Worm (Caenorhabditis elegans): ENCODE measurements around the gene gdi-1.

Gene gdi-1

DNA sequence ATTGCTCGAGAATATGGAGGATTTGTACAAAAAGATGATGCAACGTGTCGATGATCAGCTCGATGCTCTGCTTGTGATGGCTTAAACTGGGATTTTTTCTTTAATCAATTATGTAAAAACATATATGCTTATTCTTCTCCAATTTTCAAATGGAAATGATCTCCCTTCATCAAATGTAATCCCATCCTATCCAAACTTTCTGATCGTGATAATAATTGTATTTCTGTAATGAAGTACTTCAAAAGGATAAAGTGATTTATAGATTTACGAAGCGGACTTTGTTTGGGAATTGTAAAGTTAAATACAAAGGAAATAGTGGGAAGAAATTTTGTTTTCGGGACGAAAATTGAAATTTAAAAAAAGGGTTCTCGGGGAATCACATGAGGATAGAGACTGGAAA is 2.1 kb downstream of the gdi-1 start (continued):
- no peak for TF ChIP-seq B0019.2 (GFP tag; conservative IDR thresholded peaks at IDR 0.05)
- no peak for TF ChIP-seq ceh-79 (tag; optimal IDR thresholded peaks at IDR 0.05)
- no peak for TF ChIP-seq ztf-28 (GFP tag; IDR thresholded peaks at IDR 0.05)
- TF ChIP-seq ccch-3 (GFP tag; optimal IDR thresholded peaks at IDR 0.05): no peak
- TF ChIP-seq F55B11.4 (tag; optimal IDR thresholded peaks at IDR 0.05; ENCODE audit: borderline replicate concordance, insufficient read depth): no peak
- no peak for TF ChIP-seq nfya-2 (GFP tag; IDR thresholded peaks at IDR 0.05)
- peak; percentile 1 for TF ChIP-seq ZK185.1 (tag; optimal IDR thresholded peaks at IDR 0.05; ENCODE audit: poor library complexity, severe bottlenecking)
- TF ChIP-seq F10E7.11 (tag; optimal IDR thresholded peaks at IDR 0.05): no peak
- TF ChIP-seq mel-28 (tag; optimal IDR thresholded peaks at IDR 0.05; ENCODE audit: borderline replicate concordance): no peak
- TF ChIP-seq die-1 (tag; optimal IDR thresholded peaks at IDR 0.05): peak; percentile 35
- TF ChIP-seq hsf-1 (GFP tag; IDR thresholded peaks at IDR 0.05): no peak
- no peak for TF ChIP-seq dpff-1 (tag; optimal IDR thresholded peaks at IDR 0.05)
- no peak for TF ChIP-seq T07F8.4 (tag; optimal IDR thresholded peaks at IDR 0.05)
- no peak for TF ChIP-seq nhr-90 (tag; optimal IDR thresholded peaks at IDR 0.05)
- TF ChIP-seq nhr-27 (tag; optimal IDR thresholded peaks at IDR 0.05): no peak
- TF ChIP-seq bed-2 (GFP tag; IDR thresholded peaks at IDR 0.05): no peak
- TF ChIP-seq F57A8.1 (GFP tag; optimal IDR thresholded peaks at IDR 0.05): no peak
- no peak for TF ChIP-seq sdz-38 (tag; optimal IDR thresholded peaks at IDR 0.05)
- no peak for TF ChIP-seq B0035.1 (tag; optimal IDR thresholded peaks at IDR 0.05)
- TF ChIP-seq hrde-1 (tag; optimal IDR thresholded peaks at IDR 0.05; ENCODE audit: borderline replicate concordance): peak; percentile 48
- no peak for TF ChIP-seq xnd-1 (tag; optimal IDR thresholded peaks at IDR 0.05)
- no peak for TF ChIP-seq F49E8.2 (tag; optimal IDR thresholded peaks at IDR 0.05; ENCODE audit: insufficient read depth)
- peak in 1 of 3 experiments; percentile 62 for TF ChIP-seq lin-35 (GFP tag; optimal IDR thresholded peaks at IDR 0.05)
- no peak for TF ChIP-seq C17E4.6 (GFP tag; IDR thresholded peaks at IDR 0.05)
- no peak for TF ChIP-seq ceh-91 (GFP tag; IDR thresholded peaks at IDR 0.05)
- no peak for TF ChIP-seq ztf-26 (tag; optimal IDR thresholded peaks at IDR 0.05)
- no peak for TF ChIP-seq egrh-3 (GFP tag; IDR thresholded peaks at IDR 0.05)
- 0 out of 2 replicates have a peak, but pooled peaks have one; percentile 7 for TF ChIP-seq pbrm-1 (GFP tag; IDR thresholded peaks at IDR 0.05)
- no peak for TF ChIP-seq egl-44 (GFP tag; IDR thresholded peaks at IDR 0.05)
- peak; percentile 73 for TF ChIP-seq him-1 (tag; optimal IDR thresholded peaks at IDR 0.05)
- TF ChIP-seq unc-130 (GFP tag; optimal IDR thresholded peaks at IDR 0.05): no peak
- TF ChIP-seq K11D2.4 (GFP tag; IDR thresholded peaks at IDR 0.05): no peak
- TF ChIP-seq nfya-1 (tag; optimal IDR thresholded peaks at IDR 0.05; ENCODE audit: borderline replicate concordance, insufficient read depth): no peak
- no peak for TF ChIP-seq ama-1 (optimal IDR thresholded peaks at IDR 0.05)
- TF ChIP-seq ama-1 (GFP tag; optimal IDR thresholded peaks at IDR 0.05): peak in 1 of 2 experiments; percentile 47
- TF ChIP-seq madf-8 (GFP tag; conservative IDR thresholded peaks at IDR 0.05): no peak; the same call in 1 of the 2 replicates
- 0 out of 2 replicates have a peak, but pooled peaks have one; percentile 28 for TF ChIP-seq Y67H2A.10 (GFP tag; conservative IDR thresholded peaks at IDR 0.05)

DNA sequence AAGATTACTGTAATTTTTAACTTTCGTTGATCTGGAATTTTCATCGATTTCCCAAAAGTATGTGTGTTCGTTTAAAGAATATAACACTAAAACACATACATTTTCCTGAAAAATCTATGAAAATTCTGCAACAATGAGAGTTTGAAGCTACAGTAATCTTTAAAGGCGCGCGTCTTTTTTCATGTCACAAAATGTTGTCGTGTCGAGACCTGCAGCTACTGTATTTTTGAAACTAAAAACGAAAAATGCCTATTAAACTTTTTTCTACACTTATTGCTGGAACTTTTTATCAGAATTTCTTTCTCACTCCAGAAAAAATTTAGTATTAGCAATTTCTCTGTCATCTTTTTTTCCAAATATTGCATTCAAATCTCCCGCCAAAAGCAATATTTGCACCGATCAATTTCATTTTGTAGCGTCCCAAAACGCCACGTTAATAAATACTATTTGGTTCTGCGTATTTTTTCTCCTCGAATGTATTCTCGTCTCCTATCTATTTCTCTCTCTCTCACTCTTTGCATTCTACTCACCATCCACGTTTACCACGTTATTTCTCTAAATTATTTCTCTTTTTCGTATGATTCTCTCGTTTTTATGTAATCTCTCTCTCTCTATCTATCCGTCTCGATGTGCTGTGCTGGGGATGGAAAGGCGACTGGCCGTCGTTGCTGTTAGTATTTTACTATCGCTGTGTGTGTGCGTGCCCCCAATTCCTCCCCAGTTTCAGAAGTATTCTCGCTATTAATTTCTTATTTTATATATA is 6.1 kb downstream of the gdi-1 start, which contains the start of gene melo-1:
melo-1 (plus strand) TSS at position 658 of the 763 bp plus-strand sequence.
- TF ChIP-seq hmg-1.2 (GFP tag; IDR thresholded peaks at IDR 0.05): peak; percentile 94
- TF ChIP-seq pbrm-1 (GFP tag; IDR thresholded peaks at IDR 0.05): peak; percentile 22; the same call in 1 of the 2 replicates
- peak; percentile 76 to 80 for TF ChIP-seq let-607 (tag; optimal IDR thresholded peaks at IDR 0.05)
- peak; percentile 7 for TF ChIP-seq lin-40 (tag; optimal IDR thresholded peaks at IDR 0.05)
- TF ChIP-seq unc-130 (GFP tag; optimal IDR thresholded peaks at IDR 0.05): no peak
- TF ChIP-seq dox-1 (GFP tag; IDR thresholded peaks at IDR 0.05): peak; percentile 39; the same call in 1 of the 2 replicates
- TF ChIP-seq attf-6 (GFP tag; IDR thresholded peaks at IDR 0.05): 0 out of 2 replicates have a peak, but pooled peaks have one; percentile 14
- no peak for TF ChIP-seq zfh-2 (GFP tag; conservative IDR thresholded peaks at IDR 0.05)
- no peak for TF ChIP-seq cebp-1 (GFP tag; IDR thresholded peaks at IDR 0.05)
- peak; percentile 64 for TF ChIP-seq cebp-1 (tag; optimal IDR thresholded peaks at IDR 0.05)
- no peak for TF ChIP-seq ztf-22 (GFP tag; optimal IDR thresholded peaks at IDR 0.05)
- TF ChIP-seq snpc-3.4 (tag; optimal IDR thresholded peaks at IDR 0.05): no peak
- TF ChIP-seq B0336.3 (GFP tag; IDR thresholded peaks at IDR 0.05): 0 out of 2 replicates have a peak, but pooled peaks have one; percentile 18

Measured in whole organism, young adult.